Fruit fly (Drosophila melanogaster) whole organism, embryonic: ENCODE results near the gene CG4297.

ENCODE experiments used
- Awh ChIP-seq: fragments of 200-800 bp; sonication (Bioruptor generic); IDR thresholded peaks from 2 replicates; pipeline ENCODE4, ENCODE4 v1.3.6; 2022; ENCODE audit warnings: missing biosample characterization, missing genetic modification characterization
- CG10147 ChIP-seq: fragments of 200-800 bp; sonication (Bioruptor generic); optimal IDR thresholded peaks from 2 replicates; lab custom pipeline; 2019; ENCODE audit warnings: missing biosample characterization, mild to moderate bottlenecking, missing genetic modification characterization, moderate library complexity
- CG10979 ChIP-seq: fragments of 200-800 bp; sonication (Bioruptor generic); optimal IDR thresholded peaks from 2 replicates; lab custom pipeline; 2018; ENCODE audit warnings: missing biosample characterization, mild to moderate bottlenecking, missing genetic modification characterization, moderate library complexity
- CG11085 ChIP-seq: fragments of 200-800 bp; sonication (Bioruptor generic); IDR thresholded peaks from 2 replicates; pipeline ENCODE4 v1.3.6; 2022; ENCODE audit warnings: missing biosample characterization, missing genetic modification characterization
- CG12299 ChIP-seq: fragments of 200-800 bp; sonication (Bioruptor generic); optimal IDR thresholded peaks from 2 replicates; lab custom pipeline; 2018; ENCODE audit warnings: missing biosample characterization, mild to moderate bottlenecking, missing genetic modification characterization
- CG12942 ChIP-seq: fragments of 200-800 bp; sonication (Bioruptor generic); optimal IDR thresholded peaks from 3 replicates; lab custom pipeline; 2016; ENCODE audit warnings: missing biosample characterization, missing genetic modification characterization
- CG14710 ChIP-seq: fragments of 200-800 bp; sonication (Bioruptor generic); optimal IDR thresholded peaks from 3 replicates; lab custom pipeline; 2019; ENCODE audit warnings: missing biosample characterization, mild to moderate bottlenecking, missing genetic modification characterization, moderate library complexity
- CG15073 ChIP-seq: fragments of 200-800 bp; sonication (Bioruptor generic); optimal IDR thresholded peaks from 2 replicates; lab custom pipeline; 2016; ENCODE audit warnings: missing biosample characterization, missing genetic modification characterization
- CG1529 ChIP-seq: fragments of 200-800 bp; sonication (Bioruptor generic); optimal IDR thresholded peaks from 3 replicates; lab custom pipeline; 2018; ENCODE audit warnings: missing biosample characterization, missing genetic modification characterization
- CG15514 ChIP-seq: fragments of 200-800 bp; sonication (Bioruptor generic); optimal IDR thresholded peaks from 3 replicates; lab custom pipeline; 2017; ENCODE audit warnings: missing biosample characterization, missing genetic modification characterization, mild to moderate bottlenecking, moderate library complexity, missing genetic modification reagents
- CG15601 ChIP-seq: fragments of 200-800 bp; sonication (Bioruptor generic); optimal IDR thresholded peaks from 3 replicates; lab custom pipeline; 2019; ENCODE audit warnings: missing biosample characterization, mild to moderate bottlenecking, missing genetic modification characterization, moderate library complexity
- CG1602 ChIP-seq: fragments of 200-800 bp; sonication (Bioruptor generic); optimal IDR thresholded peaks from 3 replicates; lab custom pipeline; 2016; ENCODE audit warnings: missing biosample characterization, missing genetic modification characterization
- CG1647 ChIP-seq: fragments of 200-800 bp; sonication (Bioruptor generic); optimal IDR thresholded peaks from 3 replicates; lab custom pipeline; 2016; ENCODE audit warnings: missing biosample characterization, missing genetic modification characterization
- CG16815 ChIP-seq: fragments of 200-800 bp; sonication (Bioruptor generic); optimal IDR thresholded peaks from 3 replicates; lab custom pipeline; 2017; ENCODE audit warnings: missing biosample characterization, mild to moderate bottlenecking, missing genetic modification characterization
- CG17328 ChIP-seq: fragments of 200-800 bp; sonication (Bioruptor generic); IDR thresholded peaks from 2 replicates; pipeline ENCODE4 v1.3.6; 2022; ENCODE audit warnings: missing biosample characterization, missing genetic modification characterization
- CG17361 ChIP-seq: fragments of 200-800 bp; sonication (Bioruptor generic); IDR thresholded peaks from 3 replicates; pipeline ENCODE4 v1.3.6; 2022; ENCODE audit warnings: missing biosample characterization, missing genetic modification characterization
- CG18011 ChIP-seq: fragments of 200-800 bp; sonication (Bioruptor generic); optimal IDR thresholded peaks from 2 replicates; lab custom pipeline; 2017; ENCODE audit warnings: missing biosample characterization, missing genetic modification characterization, mild to moderate bottlenecking, moderate library complexity, missing genotype
- CG18619 ChIP-seq: fragments of 200-800 bp; sonication (Bioruptor generic); optimal IDR thresholded peaks from 3 replicates; lab custom pipeline; 2017; ENCODE audit warnings: missing biosample characterization, mild to moderate bottlenecking, missing genetic modification characterization
- CG18764 ChIP-seq: fragments of 200-800 bp; sonication (Bioruptor generic); optimal IDR thresholded peaks from 3 replicates; lab custom pipeline; 2016; ENCODE audit warnings: missing biosample characterization, missing genetic modification characterization
- CG30403 ChIP-seq: fragments of 200-800 bp; sonication (Bioruptor generic); optimal IDR thresholded peaks from 3 replicates; lab custom pipeline; 2016; ENCODE audit warnings: missing biosample characterization, missing genetic modification characterization
- CG31388 ChIP-seq: fragments of 200-800 bp; sonication (Bioruptor generic); optimal IDR thresholded peaks from 2 replicates; lab custom pipeline; 2016; ENCODE audit warnings: missing biosample characterization, missing genetic modification characterization
- CG3995 ChIP-seq: fragments of 200-800 bp; sonication (Bioruptor generic); optimal IDR thresholded peaks from 3 replicates; lab custom pipeline; 2016; ENCODE audit warnings: missing biosample characterization, missing genetic modification characterization
- CG42726 ChIP-seq: fragments of 200-800 bp; sonication (Bioruptor generic); IDR thresholded peaks from 2 replicates; pipeline ENCODE4 v1.3.6; 2022; ENCODE audit warnings: missing biosample characterization, missing genetic modification characterization; ENCODE audit not compliant: partially characterized antibody
- CG4707 ChIP-seq: fragments of 200-800 bp; sonication (Bioruptor generic); optimal IDR thresholded peaks from 2 replicates; lab custom pipeline; 2018; ENCODE audit warnings: missing biosample characterization, mild to moderate bottlenecking, missing genetic modification characterization, moderate library complexity
- CG6175 ChIP-seq: fragments of 200-800 bp; sonication (Bioruptor generic); IDR thresholded peaks from 3 replicates; pipeline ENCODE4 v1.3.6; 2022; ENCODE audit warnings: missing biosample characterization, missing genetic modification characterization
- CG6683 ChIP-seq: fragments of 200-800 bp; sonication (Bioruptor generic); optimal IDR thresholded peaks from 2 replicates; lab custom pipeline; 2017; ENCODE audit warnings: missing biosample characterization, mild to moderate bottlenecking, missing genetic modification characterization, missing genetic modification reagents
- CG6765 ChIP-seq: fragments of 200-800 bp; sonication (Bioruptor generic); optimal IDR thresholded peaks from 3 replicates; lab custom pipeline; 2017; ENCODE audit warnings: missing biosample characterization, mild to moderate bottlenecking, missing genetic modification characterization
- CG7372 ChIP-seq: fragments of 200-800 bp; sonication (Bioruptor generic); IDR thresholded peaks from 2 replicates; pipeline ENCODE4 v1.3.6; 2022; ENCODE audit warnings: missing biosample characterization, missing genetic modification characterization
- CG8478 ChIP-seq: fragments of >200 bp; optimal IDR thresholded peaks from 2 replicates; lab custom pipeline; 2018
- Eip74EF ChIP-seq, 2 experiments: fragments of 200-800 bp in 1 of 2; fragments of >200 bp in 1 of 2; sonication (Bioruptor generic) in 1 of 2; optimal IDR thresholded peaks; 2 replicates each; lab custom pipeline; 2017 to 2019; ENCODE audit warnings: missing biosample characterization in 2 of 2, missing genetic modification characterization in 2 of 2, mild to moderate bottlenecking in 1 of 2, moderate library complexity in 1 of 2
- Fer3 ChIP-seq: fragments of 200-800 bp; sonication (Bioruptor generic); optimal IDR thresholded peaks from 2 replicates; lab custom pipeline; 2018; ENCODE audit warnings: missing biosample characterization, mild to moderate bottlenecking, missing genetic modification characterization, moderate library complexity
- HHEX ChIP-seq: fragments of 200-800 bp; sonication (Bioruptor generic); optimal IDR thresholded peaks from 3 replicates; lab custom pipeline; 2017; ENCODE audit warnings: missing biosample characterization, mild to moderate bottlenecking, missing genetic modification characterization, missing genetic modification reagents
- HLH54F ChIP-seq: fragments of 200-800 bp; sonication (Bioruptor generic); optimal IDR thresholded peaks from 3 replicates; lab custom pipeline; 2016; ENCODE audit warnings: missing biosample characterization, missing genetic modification characterization
- HmgZ ChIP-seq: fragments of 200-800 bp; sonication (Bioruptor generic); optimal IDR thresholded peaks from 2 replicates; lab custom pipeline; 2018; ENCODE audit warnings: missing biosample characterization, mild to moderate bottlenecking, missing genetic modification characterization
- Hr3 ChIP-seq: fragments of 200-800 bp; sonication (Bioruptor generic); optimal IDR thresholded peaks from 3 replicates; lab custom pipeline; 2016; ENCODE audit warnings: missing biosample characterization, missing genetic modification characterization
- Lim3 ChIP-seq: fragments of 200-800 bp; sonication (Bioruptor generic); IDR thresholded peaks from 2 replicates; pipeline ENCODE4 v1.3.6; 2022; ENCODE audit warnings: missing biosample characterization, missing genetic modification characterization
- Med ChIP-seq: fragments of 200-800 bp; sonication (Bioruptor generic); peaks from one replicate; lab custom pipeline; 2016; ENCODE audit warnings: missing biosample characterization, missing genetic modification characterization, mild to moderate bottlenecking, inconsistent platforms, moderate library complexity
- Nf-YB ChIP-seq: fragments of 200-800 bp; sonication (Bioruptor generic); optimal IDR thresholded peaks from 3 replicates; lab custom pipeline; 2019; ENCODE audit warnings: missing biosample characterization, mild to moderate bottlenecking, missing genetic modification characterization, moderate library complexity
- Nf-YC ChIP-seq: fragments of 200-800 bp; optimal IDR thresholded peaks from 3 replicates; lab custom pipeline; 2019; ENCODE audit warnings: missing biosample characterization, mild to moderate bottlenecking, missing genetic modification characterization, moderate library complexity
- ash1 ChIP-seq: fragments of 200-800 bp; sonication (Bioruptor generic); optimal IDR thresholded peaks from 2 replicates; lab custom pipeline; 2018; ENCODE audit warnings: missing biosample characterization, mild to moderate bottlenecking, missing genetic modification characterization
- ato ChIP-seq: fragments of 200-800 bp; sonication (Bioruptor generic); IDR thresholded peaks from 2 replicates; pipeline ENCODE4 v1.3.6; 2022; ENCODE audit warnings: missing biosample characterization, missing genetic modification characterization; ENCODE audit not compliant: partially characterized antibody
- bab2 ChIP-seq: fragments of 200-800 bp; sonication (Bioruptor generic); optimal IDR thresholded peaks from 2 replicates; lab custom pipeline; 2016; ENCODE audit warnings: missing biosample characterization, missing genetic modification characterization
- exex ChIP-seq: fragments of 200-800 bp; sonication (Bioruptor generic); optimal IDR thresholded peaks from 4 replicates; lab custom pipeline; 2018; ENCODE audit warnings: missing biosample characterization, mild to moderate bottlenecking, missing genetic modification characterization, moderate library complexity
- gfzf ChIP-seq: fragments of 200-800 bp; sonication (Bioruptor generic); optimal IDR thresholded peaks from 2 replicates; lab custom pipeline; 2016; ENCODE audit warnings: missing biosample characterization, mild to moderate bottlenecking, missing genetic modification characterization, moderate library complexity
- grau ChIP-seq: fragments of 200-800 bp; optimal IDR thresholded peaks from 3 replicates; lab custom pipeline; 2019; ENCODE audit warnings: missing biosample characterization, mild to moderate bottlenecking, missing genetic modification characterization, moderate library complexity
- gro ChIP-seq: fragments of 200-800 bp; sonication (Bioruptor generic); optimal IDR thresholded peaks from 2 replicates; lab custom pipeline; 2016; ENCODE audit warnings: missing biosample characterization, missing genetic modification characterization
- luna ChIP-seq: fragments of 200-800 bp; sonication (Bioruptor generic); optimal IDR thresholded peaks from 2 replicates; lab custom pipeline; 2016; ENCODE audit warnings: missing biosample characterization, missing genetic modification characterization
- odd ChIP-seq: fragments of 200-800 bp; sonication (Bioruptor generic); optimal IDR thresholded peaks from 2 replicates; lab custom pipeline; 2017; ENCODE audit warnings: missing biosample characterization, mild to moderate bottlenecking, missing genetic modification characterization
- sr ChIP-seq: fragments of 200-800 bp; sonication (Bioruptor generic); IDR thresholded peaks from 3 replicates; pipeline ENCODE4 v1.3.6; 2022; ENCODE audit warnings: missing biosample characterization, missing genetic modification characterization
- zf30C ChIP-seq: fragments of 200-800 bp; sonication (Bioruptor generic); optimal IDR thresholded peaks from 3 replicates; lab custom pipeline; 2018; ENCODE audit warnings: missing biosample characterization, mild to moderate bottlenecking, missing genetic modification characterization

The CG4297 gene

DNA sequence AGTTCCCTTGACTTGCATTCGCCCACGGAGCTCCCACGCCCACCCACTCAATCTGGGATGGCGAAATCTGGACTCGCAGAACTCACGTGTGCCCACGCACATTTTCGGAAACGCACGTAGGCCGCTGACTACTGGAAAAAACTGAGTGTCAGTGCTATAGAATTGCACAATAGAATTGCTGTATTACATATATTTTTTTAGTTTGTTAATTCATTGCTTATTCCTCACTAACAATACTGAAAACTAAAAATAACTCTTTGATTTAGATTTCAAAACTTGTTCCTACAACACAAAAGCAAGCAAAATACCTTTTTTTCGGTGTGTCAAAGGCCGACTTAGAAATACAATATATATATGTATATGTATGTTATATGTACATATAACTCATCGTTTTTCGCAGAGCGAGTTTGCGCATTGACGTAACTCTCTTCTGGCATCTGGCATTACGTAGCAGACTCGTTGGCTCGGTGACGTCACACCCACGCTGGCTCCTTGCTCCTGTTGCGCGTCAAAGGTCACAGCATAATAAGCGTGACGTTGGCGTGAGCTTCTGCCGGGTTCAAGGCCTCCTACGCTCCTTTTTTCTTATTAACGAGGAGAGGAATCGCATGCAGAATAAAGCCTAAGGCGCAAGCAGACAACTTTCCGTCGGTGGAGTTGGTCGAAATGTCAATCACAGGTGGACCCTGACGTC is 9.9 kb upstream of the CG4297 start (continued):
- no peak for TF ChIP-seq CG1529
- peak; percentile 57 for TF ChIP-seq odd
- peak; percentile 74 for TF ChIP-seq CG12299 (tag; lab: Kevin White, UChicago)
- no peak for TF ChIP-seq Awh (GFP tag; lab: Robert Waterston, UW)
- TF ChIP-seq CG1647 (GFP tag; lab: Kevin White, UChicago): peak; percentile 47
- peak; percentile 84 for TF ChIP-seq CG30403 (GFP tag; lab: Kevin White, UChicago)
- TF ChIP-seq gro (GFP tag; lab: Kevin White, UChicago): peak; percentile 65
- TF ChIP-seq CG3995 (GFP tag; lab: Kevin White, UChicago): peak; percentile 42
- TF ChIP-seq ash1 (GFP tag; lab: Kevin White, UChicago): peak; percentile 35
- TF ChIP-seq CG11085: no peak
- no peak for TF ChIP-seq CG15073 (GFP tag; lab: Kevin White, UChicago)
- TF ChIP-seq exex (tag; lab: Kevin White, UChicago): peak; percentile 24
- TF ChIP-seq Hr3: peak; percentile 65
- no peak for TF ChIP-seq CG8478
- peak; percentile 88 for TF ChIP-seq HHEX (GFP tag; lab: Kevin White, UChicago)
- TF ChIP-seq sr (GFP tag; lab: Robert Waterston, UW): no peak
- peak; percentile 76 for TF ChIP-seq HLH54F (GFP tag; lab: Kevin White, UChicago)
- peak; percentile 88 for TF ChIP-seq grau (tag; lab: Kevin White, UChicago)
- peak; percentile 78 for TF ChIP-seq zf30C (GFP tag; lab: Kevin White, UChicago)
- TF ChIP-seq CG1602: peak; percentile 34
- TF ChIP-seq CG12942 (GFP tag; lab: Kevin White, UChicago): peak; percentile 66
- no peak for TF ChIP-seq CG42726
- TF ChIP-seq CG6175 (GFP tag; lab: Robert Waterston, UW): no peak
- TF ChIP-seq CG16815 (GFP tag; lab: Kevin White, UChicago): peak; percentile 48
- TF ChIP-seq CG4707 (GFP tag; lab: Kevin White, UChicago): no peak
- peak; percentile 23 for TF ChIP-seq luna
- TF ChIP-seq Nf-YC (tag; lab: Kevin White, UChicago): peak; percentile 58
- peak; percentile 33 for TF ChIP-seq CG14710 (tag; lab: Kevin White, UChicago)
- TF ChIP-seq CG18011 (GFP tag; lab: Kevin White, UChicago): peak; percentile 71
- TF ChIP-seq CG15514 (GFP tag; lab: Kevin White, UChicago): peak; percentile 89
- no peak for TF ChIP-seq ato (GFP tag; lab: Robert Waterston, UW)
- TF ChIP-seq CG31388 (GFP tag; lab: Kevin White, UChicago): peak; percentile 33
- peak; percentile 92 for TF ChIP-seq Fer3 (tag; lab: Kevin White, UChicago)
- no peak for TF ChIP-seq CG17361
- no peak for TF ChIP-seq Lim3 (GFP tag; lab: Robert Waterston, UW)
- no peak for TF ChIP-seq CG7372 (GFP tag; lab: Robert Waterston, UW)
- peak; percentile 88 for TF ChIP-seq CG18619 (GFP tag; lab: Kevin White, UChicago)
- TF ChIP-seq CG6765 (GFP tag; lab: Kevin White, UChicago): peak; percentile 85
- TF ChIP-seq gfzf (GFP tag; lab: Kevin White, UChicago): no peak
- TF ChIP-seq bab2 (GFP tag; lab: Kevin White, UChicago): peak; percentile 72
- peak; percentile 83 for TF ChIP-seq HmgZ (tag; lab: Kevin White, UChicago)
- TF ChIP-seq CG6683: peak; percentile 77
- no peak for TF ChIP-seq Eip74EF (GFP tag; optimal IDR thresholded peaks at IDR 0.05; lab: Kevin White, UChicago)
- TF ChIP-seq CG10147 (GFP tag; lab: Kevin White, UChicago): peak; percentile 91
- peak; percentile 44 for TF ChIP-seq CG10979 (tag; lab: Kevin White, UChicago)
- TF ChIP-seq CG18764: peak; percentile 63
- TF ChIP-seq Nf-YB: peak; percentile 53
- TF ChIP-seq Med (GFP tag; lab: Kevin White, UChicago): peak; percentile 96
- no peak for TF ChIP-seq CG17328 (GFP tag; lab: Robert Waterston, UW)
- peak; percentile 20 for TF ChIP-seq CG15601 (tag; lab: Kevin White, UChicago)
